Fruit fly (Drosophila melanogaster) whole organism, embryonic: ENCODE results near the gene Uba4.

Source experiments
- CG10209 ChIP-seq: fragments of 200-800 bp; sonication (Bioruptor generic); optimal IDR thresholded peaks from 3 replicates; lab custom pipeline; 2017; ENCODE audit warnings: missing biosample characterization, mild to moderate bottlenecking, missing genetic modification characterization, missing genetic modification reagents
- CG10366 ChIP-seq: fragments of 200-800 bp; sonication (Bioruptor generic); IDR thresholded peaks from 2 replicates; pipeline ENCODE4 v1.3.6; 2022; ENCODE audit warnings: missing biosample characterization, missing genetic modification characterization
- CG10543 ChIP-seq: fragments of 200-800 bp; sonication (Bioruptor generic); optimal IDR thresholded peaks from 3 replicates; lab custom pipeline; 2017; ENCODE audit warnings: missing biosample characterization, mild to moderate bottlenecking, missing genetic modification characterization, moderate library complexity
- CG11456 ChIP-seq: fragments of 200-800 bp; sonication (Bioruptor generic); IDR thresholded peaks from 3 replicates; pipeline ENCODE4 v1.3.6; 2022; ENCODE audit warnings: missing biosample characterization, missing genetic modification characterization
- CG12769 ChIP-seq: fragments of 200-800 bp; sonication (Bioruptor generic); optimal IDR thresholded peaks from 2 replicates; lab custom pipeline; 2019; ENCODE audit warnings: missing biosample characterization, mild to moderate bottlenecking, missing genetic modification characterization, moderate library complexity
- CG12942 ChIP-seq: fragments of 200-800 bp; sonication (Bioruptor generic); optimal IDR thresholded peaks from 3 replicates; lab custom pipeline; 2016; ENCODE audit warnings: missing biosample characterization, missing genetic modification characterization
- CG13123 ChIP-seq: fragments of 200-800 bp; sonication (Bioruptor generic); optimal IDR thresholded peaks from 2 replicates; lab custom pipeline; 2016; ENCODE audit warnings: missing biosample characterization, missing genetic modification characterization
- CG13424 ChIP-seq: fragments of 200-800 bp; sonication (Bioruptor generic); optimal IDR thresholded peaks from 2 replicates; lab custom pipeline; 2019; ENCODE audit warnings: missing biosample characterization, mild to moderate bottlenecking, missing genetic modification characterization, moderate library complexity
- CG1529 ChIP-seq: fragments of 200-800 bp; sonication (Bioruptor generic); optimal IDR thresholded peaks from 3 replicates; lab custom pipeline; 2018; ENCODE audit warnings: missing biosample characterization, missing genetic modification characterization
- CG17385 ChIP-seq: fragments of 200-800 bp; sonication (Bioruptor generic); optimal IDR thresholded peaks from 3 replicates; lab custom pipeline; 2018; ENCODE audit warnings: missing biosample characterization, mild to moderate bottlenecking, missing genetic modification characterization
- CG30431 ChIP-seq: fragments of 200-800 bp; sonication (Bioruptor generic); optimal IDR thresholded peaks from 2 replicates; lab custom pipeline; 2017; ENCODE audit warnings: missing biosample characterization, missing genetic modification characterization
- CG3726 ChIP-seq: fragments of 200-800 bp; sonication (Bioruptor generic); IDR thresholded peaks from 3 replicates; pipeline ENCODE4, ENCODE4 v1.3.6; 2022; ENCODE audit warnings: missing biosample characterization, missing genetic modification characterization
- CG4617 ChIP-seq: fragments of 200-800 bp; sonication (Bioruptor generic); optimal IDR thresholded peaks from 3 replicates; lab custom pipeline; 2016; ENCODE audit warnings: missing biosample characterization, missing genetic modification characterization, borderline replicate concordance
- CG6791 ChIP-seq: fragments of 200-800 bp; sonication (Bioruptor generic); IDR thresholded peaks from 3 replicates; pipeline ENCODE4 v1.3.6; 2022; ENCODE audit warnings: missing biosample characterization, missing genetic modification characterization; ENCODE audit not compliant: partially characterized antibody
- CG7271 ChIP-seq: fragments of 200-800 bp; sonication (Bioruptor generic); optimal IDR thresholded peaks from 2 replicates; lab custom pipeline; 2018; ENCODE audit warnings: missing biosample characterization, mild to moderate bottlenecking, missing genetic modification characterization, moderate library complexity
- CG8388 ChIP-seq: fragments of 200-800 bp; sonication (Bioruptor generic); optimal IDR thresholded peaks from 2 replicates; lab custom pipeline; 2019; ENCODE audit warnings: missing biosample characterization, mild to moderate bottlenecking, missing genetic modification characterization, moderate library complexity
- CG9817 ChIP-seq: fragments of 200-800 bp; sonication (Bioruptor generic); optimal IDR thresholded peaks from 2 replicates; lab custom pipeline; 2018; ENCODE audit warnings: missing biosample characterization, mild to moderate bottlenecking, missing genetic modification characterization, moderate library complexity
- CrebB ChIP-seq: fragments of 200-800 bp; sonication (Bioruptor generic); optimal IDR thresholded peaks from 3 replicates; lab custom pipeline; 2018; ENCODE audit warnings: missing biosample characterization, mild to moderate bottlenecking, missing genetic modification characterization
- Dek ChIP-seq: fragments of 200-800 bp; sonication (Bioruptor generic); optimal IDR thresholded peaks from 3 replicates; lab custom pipeline; 2019; ENCODE audit warnings: missing biosample characterization, mild to moderate bottlenecking, missing genetic modification characterization, moderate library complexity
- Eip74EF ChIP-seq, 2 experiments: fragments of 200-800 bp in 1 of 2; fragments of >200 bp in 1 of 2; sonication (Bioruptor generic) in 1 of 2; optimal IDR thresholded peaks; 2 replicates each; lab custom pipeline; 2017 to 2019; ENCODE audit warnings: missing biosample characterization in 2 of 2, missing genetic modification characterization in 2 of 2, mild to moderate bottlenecking in 1 of 2, moderate library complexity in 1 of 2
- H15 ChIP-seq: fragments of 200-800 bp; sonication (Bioruptor generic); IDR thresholded peaks from 3 replicates; pipeline ENCODE4 v1.3.6; 2022; ENCODE audit warnings: missing biosample characterization, missing genetic modification characterization
- Hmr ChIP-seq: fragments of 200-800 bp; sonication (Bioruptor generic); optimal IDR thresholded peaks from 3 replicates; lab custom pipeline; 2017; ENCODE audit warnings: mild to moderate bottlenecking, missing biosample characterization, missing genetic modification reagents, missing genetic modification characterization
- Mrtf ChIP-seq: fragments of 200-800 bp; sonication (Bioruptor generic); IDR thresholded peaks from 3 replicates; pipeline ENCODE4 v1.3.6; 2022; ENCODE audit warnings: missing biosample characterization, missing genetic modification characterization
- Neu2 ChIP-seq: fragments of 200-800 bp; sonication (Bioruptor generic); optimal IDR thresholded peaks from 3 replicates; lab custom pipeline; 2016; ENCODE audit warnings: missing biosample characterization, missing genetic modification characterization, borderline replicate concordance
- Opbp ChIP-seq: fragments of 200-800 bp; sonication (Bioruptor generic); IDR thresholded peaks from 3 replicates; pipeline ENCODE4 v1.3.6; 2022; ENCODE audit warnings: missing biosample characterization, missing genetic modification characterization; ENCODE audit not compliant: partially characterized antibody
- Ptx1 ChIP-seq: fragments of 200-800 bp; sonication (Bioruptor generic); IDR thresholded peaks from 2 replicates; pipeline ENCODE4 v1.3.6; 2022; ENCODE audit warnings: missing biosample characterization, missing genetic modification characterization
- ase ChIP-seq: fragments of 200-800 bp; sonication (Bioruptor generic); IDR thresholded peaks from 3 replicates; pipeline ENCODE4 v1.3.6; 2022; ENCODE audit warnings: missing biosample characterization, missing genetic modification characterization
- cad ChIP-seq: fragments of >200 bp; optimal IDR thresholded peaks from 2 replicates; lab custom pipeline; 2017; ENCODE audit warnings: missing biosample characterization, missing genetic modification characterization
- dmrt11E ChIP-seq: fragments of 200-800 bp; sonication (Bioruptor generic); optimal IDR thresholded peaks from 3 replicates; lab custom pipeline; 2018; ENCODE audit warnings: missing biosample characterization, mild to moderate bottlenecking, missing genetic modification characterization, moderate library complexity
- en ChIP-seq: fragments of 200-800 bp; sonication (Bioruptor generic); optimal IDR thresholded peaks from 2 replicates; lab custom pipeline; 2016; ENCODE audit warnings: missing biosample characterization, missing genetic modification characterization
- fd102C ChIP-seq: fragments of 200-800 bp; sonication (Bioruptor generic); optimal IDR thresholded peaks from 2 replicates; lab custom pipeline; 2018; ENCODE audit warnings: missing biosample characterization, mild to moderate bottlenecking, missing genetic modification characterization, moderate library complexity
- fd96Cb ChIP-seq: fragments of 200-800 bp; sonication (Bioruptor generic); optimal IDR thresholded peaks from 2 replicates; lab custom pipeline; 2018; ENCODE audit warnings: missing biosample characterization, mild to moderate bottlenecking, missing genetic modification characterization, moderate library complexity
- ftz-f1 ChIP-seq: fragments of 200-800 bp; sonication (Bioruptor generic); optimal IDR thresholded peaks from 2 replicates; lab custom pipeline; 2016; ENCODE audit warnings: missing biosample characterization, missing genetic modification characterization
- gcm ChIP-seq: fragments of 200-800 bp; sonication (Bioruptor generic); optimal IDR thresholded peaks from 2 replicates; lab custom pipeline; 2019; ENCODE audit warnings: missing biosample characterization, mild to moderate bottlenecking, missing genetic modification characterization, moderate library complexity
- inv ChIP-seq: fragments of 200-800 bp; sonication (Bioruptor generic); IDR thresholded peaks from 2 replicates; pipeline ENCODE4 v1.3.6; 2022; ENCODE audit warnings: missing biosample characterization, missing genetic modification characterization; ENCODE audit not compliant: partially characterized antibody
- jing ChIP-seq: fragments of 200-800 bp; sonication (Bioruptor generic); optimal IDR thresholded peaks from 2 replicates; lab custom pipeline; 2018; ENCODE audit warnings: missing biosample characterization, mild to moderate bottlenecking, missing genetic modification characterization
- kay ChIP-seq: fragments of 200-800 bp; sonication (Bioruptor generic); optimal IDR thresholded peaks from 2 replicates; lab custom pipeline; 2016; ENCODE audit warnings: missing biosample characterization, missing genetic modification characterization
- klu ChIP-seq: fragments of 200-800 bp; sonication (Bioruptor generic); IDR thresholded peaks from 2 replicates; pipeline ENCODE4 v1.3.6; 2022; ENCODE audit warnings: missing biosample characterization, missing genetic modification characterization
- knrl ChIP-seq: fragments of 200-800 bp; sonication (Bioruptor generic); IDR thresholded peaks from 3 replicates; pipeline ENCODE4 v1.3.6; 2022; ENCODE audit warnings: missing biosample characterization, missing genetic modification characterization; ENCODE audit not compliant: partially characterized antibody
- repo ChIP-seq: fragments of 200-800 bp; sonication (Bioruptor generic); optimal IDR thresholded peaks from 2 replicates; lab custom pipeline; 2016; ENCODE audit warnings: missing biosample characterization, missing genetic modification characterization
- so ChIP-seq: fragments of 200-800 bp; sonication (Bioruptor generic); IDR thresholded peaks from 3 replicates; pipeline ENCODE4 v1.3.6; 2022; ENCODE audit warnings: missing biosample characterization, missing genetic modification characterization
- sob ChIP-seq: fragments of 200-800 bp; sonication (Bioruptor generic); IDR thresholded peaks from 2 replicates; pipeline ENCODE4 v1.3.6; 2022; ENCODE audit warnings: missing biosample characterization, missing genetic modification characterization
- stwl ChIP-seq: fragments of 200-800 bp; sonication (Bioruptor generic); optimal IDR thresholded peaks from 3 replicates; lab custom pipeline; 2018; ENCODE audit warnings: missing biosample characterization, mild to moderate bottlenecking, missing genetic modification characterization, moderate library complexity
- tin ChIP-seq: fragments of 200-800 bp; sonication (Bioruptor generic); optimal IDR thresholded peaks from 3 replicates; lab custom pipeline; 2016; ENCODE audit warnings: missing biosample characterization, missing genetic modification characterization
- trh ChIP-seq: fragments of 200-800 bp; sonication (Bioruptor generic); optimal IDR thresholded peaks from 2 replicates; lab custom pipeline; 2016; ENCODE audit warnings: missing biosample characterization, missing genetic modification characterization
- tup ChIP-seq: fragments of 200-800 bp; sonication (Bioruptor generic); optimal IDR thresholded peaks from 2 replicates; lab custom pipeline; 2016; ENCODE audit warnings: missing biosample characterization, mild to moderate bottlenecking, missing genetic modification characterization, moderate library complexity
- tx ChIP-seq: fragments of 200-800 bp; sonication (Bioruptor generic); optimal IDR thresholded peaks from 2 replicates; lab custom pipeline; 2016; ENCODE audit warnings: missing biosample characterization, missing genetic modification characterization
- vnd ChIP-seq: fragments of 200-800 bp; sonication (Bioruptor generic); IDR thresholded peaks from 3 replicates; pipeline ENCODE4 v1.3.6; 2022; ENCODE audit warnings: missing biosample characterization, missing genetic modification characterization; ENCODE audit not compliant: partially characterized antibody
- zen ChIP-seq: fragments of 200-800 bp; sonication (Bioruptor generic); optimal IDR thresholded peaks from 3 replicates; lab custom pipeline; 2018; ENCODE audit warnings: missing biosample characterization, mild to moderate bottlenecking, missing genetic modification characterization, moderate library complexity

Gene Uba4

DNA sequence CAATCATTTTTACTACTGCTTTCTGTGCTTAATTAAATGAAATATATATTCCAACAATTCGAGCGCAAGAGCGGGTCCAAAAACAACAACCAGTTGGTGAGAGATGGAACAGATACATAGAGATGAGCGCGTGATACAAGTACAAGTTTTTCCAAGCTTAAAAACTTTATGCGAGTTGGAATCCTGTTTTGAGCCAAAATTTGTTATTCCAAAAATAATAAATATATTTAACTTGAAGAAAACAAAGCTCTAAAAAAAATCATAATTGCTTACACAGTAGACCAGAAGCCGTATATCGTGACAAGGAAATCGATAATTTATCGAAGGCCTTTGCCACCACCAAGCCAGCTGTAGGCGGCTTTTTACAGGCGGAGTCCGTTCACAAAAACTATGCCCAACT is 2.5 kb upstream of the Uba4 start, which contains the start of the genes CG13097 and PIG-U (continued):
- peak; percentile 24 for TF ChIP-seq CG12769 (tag; lab: Kevin White, UChicago)
- TF ChIP-seq so = peak; percentile 71; the same call in 2 of the 3 replicates
- TF ChIP-seq ftz-f1 = no peak
- peak; percentile 91 for TF ChIP-seq CG4617 (GFP tag; lab: Kevin White, UChicago)
- peak; percentile 77; the same call in 2 of the 3 replicates for TF ChIP-seq H15 (GFP tag; lab: Robert Waterston, UW)
- TF ChIP-seq CG10366 (GFP tag; lab: Robert Waterston, UW) = peak; percentile 70
- no peak for TF ChIP-seq Hmr (GFP tag; lab: Kevin White, UChicago)
- TF ChIP-seq CG17385 (GFP tag; lab: Kevin White, UChicago) = peak; percentile 74
- peak; percentile 67; the same call in 1 of the 2 replicates for TF ChIP-seq klu (GFP tag; lab: Robert Waterston, UW)
- TF ChIP-seq ase (GFP tag; lab: Robert Waterston, UW) = peak; percentile 70; the same call in 2 of the 3 replicates
- TF ChIP-seq tup = peak; percentile 84
- no peak for TF ChIP-seq CG10209 (GFP tag; lab: Kevin White, UChicago)
- no peak for TF ChIP-seq en
- peak; percentile 70 for TF ChIP-seq CG10543 (GFP tag; lab: Kevin White, UChicago)
- peak; percentile 25 for TF ChIP-seq repo (GFP tag; lab: Kevin White, UChicago)
- peak; percentile 95 for TF ChIP-seq knrl (GFP tag; lab: Robert Waterston, UW)
- peak; percentile 36 for TF ChIP-seq fd102C (GFP tag; lab: Kevin White, UChicago)
- peak; percentile 70 for TF ChIP-seq CG8388 (GFP tag; lab: Kevin White, UChicago)
- TF ChIP-seq gcm = no peak
- peak; percentile 94 for TF ChIP-seq sob (GFP tag; lab: Robert Waterston, UW)
- TF ChIP-seq CG13123 = peak; percentile 63
- no peak; the same call in 2 of the 3 replicates for TF ChIP-seq Mrtf (GFP tag; lab: Robert Waterston, UW)
- peak; percentile 78 for TF ChIP-seq zen (tag; lab: Kevin White, UChicago)
- TF ChIP-seq fd96Cb = peak; percentile 53
- TF ChIP-seq CG13424 (tag; lab: Kevin White, UChicago) = peak; percentile 86
- peak; percentile 74; the same call in 2 of the 3 replicates for TF ChIP-seq CG11456 (GFP tag; lab: Robert Waterston, UW)
- TF ChIP-seq inv (GFP tag; lab: Robert Waterston, UW) = peak; percentile 88
- peak; percentile 81 for TF ChIP-seq tx (GFP tag; lab: Kevin White, UChicago)
- TF ChIP-seq stwl (tag; lab: Kevin White, UChicago) = peak; percentile 74
- peak; percentile 88 for TF ChIP-seq tin
- TF ChIP-seq Eip74EF (GFP tag; optimal IDR thresholded peaks at IDR 0.05; lab: Kevin White, UChicago) = no peak
- peak; percentile 90 for TF ChIP-seq vnd (GFP tag; lab: Robert Waterston, UW)
- TF ChIP-seq Dek (tag; lab: Kevin White, UChicago) = peak; percentile 71
- TF ChIP-seq CG6791 = peak; percentile 86
- TF ChIP-seq trh (GFP tag; lab: Kevin White, UChicago) = peak; percentile 62
- peak; percentile 84 for TF ChIP-seq CG9817
- TF ChIP-seq CG30431 = no peak
- TF ChIP-seq CG3726 (GFP tag; lab: Robert Waterston, UW) = no peak
- TF ChIP-seq kay = peak; percentile 69
- peak; percentile 79 for TF ChIP-seq Opbp (GFP tag; lab: Robert Waterston, UW)
- peak; percentile 88 for TF ChIP-seq Ptx1 (GFP tag; lab: Robert Waterston, UW)
- peak; percentile 33 for TF ChIP-seq CG7271 (tag; lab: Kevin White, UChicago)
- peak; percentile 85 for TF ChIP-seq CG12942
- no peak for TF ChIP-seq Neu2 (GFP tag; lab: Kevin White, UChicago)
- peak; percentile 74 for TF ChIP-seq dmrt11E (tag; lab: Kevin White, UChicago)
- TF ChIP-seq jing (GFP tag; lab: Kevin White, UChicago) = no peak
- peak; percentile 46 for TF ChIP-seq CG1529
- TF ChIP-seq CrebB = peak; percentile 30
- TF ChIP-seq cad (GFP tag; lab: Kevin White, UChicago) = no peak
